Worm (Caenorhabditis elegans) whole organism, L2 larva: ENCODE data around the gene T05H4.3.

Source experiments
- lin-13 ChIP-seq: fragments of 150-350 bp; optimal IDR thresholded peaks from 2 replicates; lab custom pipeline; 2014; ENCODE audit warnings: missing biosample characterization, missing genetic modification reagents, missing genetic modification characterization
- zag-1 ChIP-seq: fragments of 150-350 bp; optimal IDR thresholded peaks from 2 replicates; lab custom pipeline; 2014; ENCODE audit warnings: missing biosample characterization, missing genetic modification characterization
- ztf-11 ChIP-seq: sonication (generic microtip); optimal IDR thresholded peaks from 2 replicates; lab custom pipeline; 2017; ENCODE audit warnings: missing biosample characterization, missing genetic modification characterization

DNA sequence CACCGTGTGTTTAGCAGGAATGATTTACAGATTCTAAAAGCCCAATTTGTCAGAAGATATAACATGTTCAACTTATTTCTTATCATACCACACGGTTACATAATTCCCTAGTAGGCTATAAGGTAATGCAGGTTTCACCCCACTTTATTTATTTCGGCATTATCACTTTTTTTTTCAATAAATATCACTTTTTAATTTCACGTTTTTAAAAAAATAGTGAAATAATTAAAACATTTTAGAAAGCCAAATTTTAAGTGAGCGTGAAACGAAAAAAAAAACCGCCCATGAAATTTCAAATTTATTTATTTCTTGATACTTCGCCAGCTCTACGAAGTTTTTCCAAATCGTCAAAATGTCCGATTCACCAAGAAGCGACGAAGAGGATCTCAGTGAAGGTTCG lies 6.2 kb downstream of the T05H4.3 start, which contains the start of gene fbxa-196:
- TF ChIP-seq zag-1 (tag; lab: Kevin White, UChicago) (no peak), lin-13 (no peak), ztf-11 (no peak)
